Fruit fly (Drosophila melanogaster): ENCODE results near the gene Nup35.

Gene Nup35

dm6 chrX:18671545-18672174 is 23.7 kb downstream of the Nup35 start:
- TF ChIP-seq insv (optimal IDR thresholded peaks at IDR 0.05) (no peak), Myc (optimal IDR thresholded peaks at IDR 0.05) (no peak), h (optimal IDR thresholded peaks at IDR 0.05) (no peak), ttk (optimal IDR thresholded peaks at IDR 0.05) (no peak), Sin3A (optimal IDR thresholded peaks at IDR 0.05) (no peak), psq (optimal IDR thresholded peaks at IDR 0.05) (no peak)

- no peak for TF ChIP-seq Myc (optimal IDR thresholded peaks at IDR 0.05)
- TF ChIP-seq ttk (optimal IDR thresholded peaks at IDR 0.05): no peak
- no peak for TF ChIP-seq h (optimal IDR thresholded peaks at IDR 0.05)
- TF ChIP-seq psq (optimal IDR thresholded peaks at IDR 0.05): no peak
- TF ChIP-seq Sin3A (optimal IDR thresholded peaks at IDR 0.05): no peak
- TF ChIP-seq insv (optimal IDR thresholded peaks at IDR 0.05): no peak
These were observed 25.0 kb downstream of the Nup35 start for dm6 chrX:18672900-18673529.

dm6 chrX:18675272-18675671 is 27.3 kb downstream of the Nup35 start:
- no peak for TF ChIP-seq psq (optimal IDR thresholded peaks at IDR 0.05)

DNA sequence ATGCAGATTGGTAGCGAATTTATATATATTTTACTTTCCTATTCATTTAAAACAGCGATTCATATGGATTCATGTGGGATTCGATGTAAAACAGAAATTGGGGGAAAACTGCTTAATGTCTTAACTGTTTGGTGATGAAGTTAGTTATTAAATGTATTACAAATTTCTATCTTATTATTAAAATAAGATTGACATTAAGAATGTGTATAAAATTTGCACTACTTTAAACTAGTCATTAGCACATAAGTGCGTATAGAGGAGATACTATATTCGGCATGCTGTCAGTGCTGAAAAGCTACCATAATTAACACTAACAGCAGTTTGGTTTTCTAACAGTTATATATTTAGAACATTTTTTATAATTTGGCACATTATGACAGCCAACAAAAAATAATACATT is 27.7 kb downstream of the Nup35 start:
- TF ChIP-seq insv (optimal IDR thresholded peaks at IDR 0.05): no peak
- no peak for TF ChIP-seq Myc (optimal IDR thresholded peaks at IDR 0.05)
- TF ChIP-seq ttk (optimal IDR thresholded peaks at IDR 0.05): no peak

- TF ChIP-seq insv (optimal IDR thresholded peaks at IDR 0.05): no peak
- TF ChIP-seq Sin3A (optimal IDR thresholded peaks at IDR 0.05): no peak
- TF ChIP-seq Myc (optimal IDR thresholded peaks at IDR 0.05): no peak
- no peak for TF ChIP-seq psq (optimal IDR thresholded peaks at IDR 0.05)
- TF ChIP-seq h (optimal IDR thresholded peaks at IDR 0.05): no peak
- no peak for TF ChIP-seq ttk (optimal IDR thresholded peaks at IDR 0.05)
These were observed 28.8 kb downstream of the Nup35 start for dm6 chrX:18676756-18677155.

- no peak for TF ChIP-seq psq (optimal IDR thresholded peaks at IDR 0.05)
- no peak for TF ChIP-seq ttk (optimal IDR thresholded peaks at IDR 0.05)
- no peak for TF ChIP-seq insv (optimal IDR thresholded peaks at IDR 0.05)
- TF ChIP-seq Sin3A (optimal IDR thresholded peaks at IDR 0.05): no peak
- no peak for TF ChIP-seq h (optimal IDR thresholded peaks at IDR 0.05)
- TF ChIP-seq Myc (optimal IDR thresholded peaks at IDR 0.05): no peak
These were observed 30.9 kb downstream of the Nup35 start for dm6 chrX:18678876-18679275.

dm6 chrX:18681410-18681809 is 33.4 kb downstream of the Nup35 start:
- TF ChIP-seq insv (optimal IDR thresholded peaks at IDR 0.05): no peak
- no peak for TF ChIP-seq Myc (optimal IDR thresholded peaks at IDR 0.05)
- no peak for TF ChIP-seq ttk (optimal IDR thresholded peaks at IDR 0.05)
- TF ChIP-seq Sin3A (optimal IDR thresholded peaks at IDR 0.05): no peak
- no peak for TF ChIP-seq psq (optimal IDR thresholded peaks at IDR 0.05)
- TF ChIP-seq h (optimal IDR thresholded peaks at IDR 0.05): no peak

DNA sequence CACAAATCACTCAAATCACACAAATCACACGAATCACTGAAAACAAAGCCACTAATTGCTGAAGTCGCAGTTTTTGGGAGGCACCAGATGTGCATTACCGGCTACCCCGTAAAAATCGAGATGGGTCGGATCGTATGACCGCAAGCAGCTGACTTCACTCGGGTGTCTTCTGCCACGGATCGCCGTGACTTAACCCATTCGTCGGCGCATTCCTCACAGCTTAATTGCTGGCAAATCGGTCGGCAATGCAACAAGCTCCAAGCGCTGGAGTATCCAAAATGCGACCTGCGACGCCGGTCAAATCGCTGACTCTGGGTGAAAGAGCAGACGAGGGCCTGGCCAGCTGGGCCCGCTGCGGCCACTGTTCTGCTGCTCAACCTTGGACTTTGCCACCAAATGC is 34.8 kb downstream of the Nup35 start:
- TF ChIP-seq Myc (optimal IDR thresholded peaks at IDR 0.05): no peak
- no peak for TF ChIP-seq h (optimal IDR thresholded peaks at IDR 0.05)
- TF ChIP-seq Sin3A (optimal IDR thresholded peaks at IDR 0.05): no peak
- no peak for TF ChIP-seq insv (optimal IDR thresholded peaks at IDR 0.05)
- TF ChIP-seq psq (optimal IDR thresholded peaks at IDR 0.05): no peak
- no peak for TF ChIP-seq ttk (optimal IDR thresholded peaks at IDR 0.05)

DNA sequence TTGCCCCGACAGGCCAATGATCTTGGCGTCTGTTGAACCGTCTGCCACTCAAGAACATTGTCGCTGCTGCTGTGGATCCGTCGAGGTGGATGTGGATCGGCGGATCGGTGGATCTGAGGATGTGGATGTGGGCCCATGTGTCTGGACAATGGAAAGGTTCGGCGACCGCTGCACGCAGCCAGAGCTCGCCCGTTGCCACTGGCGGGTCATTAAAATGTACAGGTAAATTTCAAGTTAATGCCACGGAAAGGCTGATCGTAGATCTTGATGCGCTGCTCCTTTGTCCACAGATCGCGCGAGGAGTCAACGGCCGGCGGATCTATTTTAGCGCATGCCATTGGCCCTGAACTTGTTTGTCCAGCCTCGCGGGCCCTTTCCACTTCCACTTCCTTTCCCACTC is 36.5 kb downstream of the Nup35 start:
- TF ChIP-seq insv (optimal IDR thresholded peaks at IDR 0.05): no peak

- TF ChIP-seq psq (optimal IDR thresholded peaks at IDR 0.05) (no peak), h (optimal IDR thresholded peaks at IDR 0.05) (no peak), insv (optimal IDR thresholded peaks at IDR 0.05) (no peak), ttk (optimal IDR thresholded peaks at IDR 0.05) (no peak), Myc (optimal IDR thresholded peaks at IDR 0.05) (no peak), Sin3A (optimal IDR thresholded peaks at IDR 0.05) (no peak)
These were observed 36.9 kb downstream of the Nup35 start for dm6 chrX:18684928-18685327.

dm6 chrX:18685726-18686125 is 37.7 kb downstream of the Nup35 start, which contains the start of gene phtm:
Gene phtm (plus strand): TSS chrX:18685766.
- TF ChIP-seq Myc (optimal IDR thresholded peaks at IDR 0.05): no peak
- TF ChIP-seq h (optimal IDR thresholded peaks at IDR 0.05): no peak
- TF ChIP-seq insv (optimal IDR thresholded peaks at IDR 0.05): no peak
- TF ChIP-seq psq (optimal IDR thresholded peaks at IDR 0.05): no peak
- no peak for TF ChIP-seq Sin3A (optimal IDR thresholded peaks at IDR 0.05)
- TF ChIP-seq ttk (optimal IDR thresholded peaks at IDR 0.05): no peak

DNA sequence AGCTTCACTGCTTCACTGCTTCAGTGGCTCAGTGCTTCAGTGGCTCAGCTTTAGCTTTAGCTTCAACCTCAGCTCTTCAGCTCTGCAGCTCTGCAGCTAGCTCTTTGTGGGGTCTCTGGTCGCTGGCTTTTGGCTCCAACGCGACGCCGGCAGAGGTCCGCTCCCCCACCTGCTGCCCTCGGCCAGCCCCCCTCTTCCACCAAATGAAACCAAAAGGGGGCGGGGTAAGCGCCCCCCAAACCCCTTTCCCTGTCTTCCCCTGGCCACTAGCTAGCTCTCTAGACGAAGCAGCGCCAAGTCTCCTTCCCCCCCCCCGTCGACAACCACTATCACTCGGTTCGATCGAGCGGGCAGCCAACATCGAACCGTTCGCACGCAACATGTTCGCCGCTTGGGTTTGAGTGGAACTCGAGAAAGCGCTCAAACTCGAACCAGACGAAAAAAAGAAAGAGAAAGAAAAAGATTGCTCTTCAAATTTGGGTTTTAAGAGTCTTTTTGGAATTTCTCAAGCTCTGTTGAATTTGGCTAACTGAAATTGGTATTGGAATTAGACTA is 45.0 kb downstream of the Nup35 start, which contains the start of gene Cyp18a1:
TSS of gene Cyp18a1 (minus strand) at position 95 of the 555 bp plus-strand sequence.
- TF ChIP-seq Sin3A (optimal IDR thresholded peaks at IDR 0.05) (no peak), ttk (optimal IDR thresholded peaks at IDR 0.05) (no peak), psq (optimal IDR thresholded peaks at IDR 0.05) (no peak), insv (optimal IDR thresholded peaks at IDR 0.05) (no peak), Myc (optimal IDR thresholded peaks at IDR 0.05) (no peak), h (optimal IDR thresholded peaks at IDR 0.05) (no peak)

dm6 chrX:18695603-18696002 is 47.6 kb downstream of the Nup35 start:
- TF ChIP-seq psq (optimal IDR thresholded peaks at IDR 0.05): no peak
- no peak for TF ChIP-seq Myc (optimal IDR thresholded peaks at IDR 0.05)
- TF ChIP-seq insv (optimal IDR thresholded peaks at IDR 0.05): no peak
